Worm (Caenorhabditis elegans) whole organism, L4 larva: ENCODE data around the gene str-111.

Experiments
- egl-27 ChIP-seq: sonication (generic microtip); optimal IDR thresholded peaks from 3 replicates; lab custom pipeline; 2017; ENCODE audit warnings: missing biosample characterization, missing genetic modification reagents, missing genetic modification characterization
- jun-1 ChIP-seq: fragments of 150-350 bp; optimal IDR thresholded peaks from 2 replicates; lab custom pipeline; 2014; ENCODE audit warnings: missing biosample characterization, missing genetic modification reagents, missing genetic modification characterization
- lin-13 ChIP-seq: fragments of 150-350 bp; optimal IDR thresholded peaks from 2 replicates; lab custom pipeline; 2014; ENCODE audit warnings: missing biosample characterization, missing genetic modification reagents, missing genetic modification characterization
- mxl-2 ChIP-seq: fragments of 200-800 bp; sonication (Bioruptor generic); conservative IDR thresholded peaks from 2 replicates; pipeline ENCODE4 v1.3.6; 2022; ENCODE audit warnings: missing genetic modification reagents, missing genetic modification characterization, missing compliant biosample characterization
- nhr-102 ChIP-seq: sonication (generic microtip); optimal IDR thresholded peaks from 2 replicates; lab custom pipeline; 2016; ENCODE audit warnings: mild to moderate bottlenecking, missing genetic modification characterization, moderate library complexity, missing compliant biosample characterization

DNA sequence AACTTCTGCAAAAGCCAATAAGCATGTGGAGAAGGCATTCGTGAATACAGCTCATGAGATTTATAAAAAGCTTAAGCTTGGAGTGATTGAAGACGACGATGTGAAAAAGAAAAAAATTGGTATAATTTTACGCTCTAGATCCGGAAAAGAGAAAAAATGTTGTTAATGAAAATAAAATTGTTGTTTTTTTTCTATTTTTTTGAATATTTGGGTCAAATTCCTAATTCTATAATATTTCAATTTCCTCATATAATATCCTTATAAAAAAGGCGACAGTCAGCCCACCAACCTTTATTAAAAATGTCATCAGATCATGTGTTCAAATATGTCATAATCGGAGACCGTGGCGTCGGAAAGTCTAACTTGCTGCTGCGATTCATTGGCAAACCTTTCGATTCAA, 26.5 kb upstream of the str-111 start, which contains the start of gene rabr-3:
- TF ChIP-seq egl-27 (tag; lab: Kevin White, UChicago) (no peak), lin-13 (GFP tag; lab: Kevin White, UChicago) (no peak), jun-1 (tag; lab: Kevin White, UChicago) (no peak), mxl-2 (no peak), nhr-102 (tag; lab: Kevin White, UChicago) (no peak)
